Fruit fly (Drosophila melanogaster): ENCODE measurements around the gene CG18731.

The CG18731 gene

DNA sequence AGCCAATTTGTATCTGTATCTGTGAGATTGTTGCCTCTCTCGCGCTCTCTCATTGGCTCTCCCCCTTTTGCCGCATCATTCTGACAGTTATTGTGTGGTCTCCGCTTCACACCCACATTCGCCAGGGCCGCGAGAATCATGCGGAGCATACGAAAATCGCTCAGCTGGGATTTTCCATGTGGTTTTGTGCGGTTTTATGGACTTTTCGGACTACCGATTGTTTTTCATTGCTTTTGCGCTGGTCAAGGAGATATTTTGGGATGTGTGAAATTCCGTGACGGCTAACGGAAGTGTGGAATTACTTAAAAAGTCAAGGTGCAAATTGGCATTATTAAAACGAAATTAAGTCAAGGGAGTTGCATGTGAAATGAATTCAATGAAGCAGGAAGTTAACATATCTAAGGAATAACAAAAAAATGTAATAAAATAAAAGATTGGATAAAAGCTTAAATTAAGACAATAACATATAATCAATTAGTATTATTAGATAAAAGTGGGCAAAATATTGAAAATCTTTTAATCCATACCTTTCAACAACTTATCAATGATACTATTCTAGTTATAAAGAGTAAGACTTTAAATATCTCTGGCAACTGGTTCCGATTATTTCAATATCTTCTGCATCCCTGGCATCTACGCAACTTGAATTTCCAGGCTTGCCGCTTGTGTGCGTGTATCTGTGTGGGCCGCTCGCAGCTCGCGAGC, 47.4 kb downstream of the CG18731 start (continued):
- TF ChIP-seq disco-r (GFP tag; optimal IDR thresholded peaks at IDR 0.05) (no peak), gcm2 (GFP tag; optimal IDR thresholded peaks at IDR 0.05) (no peak), Elba2 (GFP tag; optimal IDR thresholded peaks at IDR 0.05) (no peak), vvl (GFP tag; IDR thresholded peaks at IDR 0.05) (no peak; the same call in 1 of the 2 replicates), D (optimal IDR thresholded peaks at IDR 0.05) (no peak), D (GFP tag; optimal IDR thresholded peaks at IDR 0.05) (peak; percentile 6), schlank (tag; optimal IDR thresholded peaks at IDR 0.05) (no peak), pzg (GFP tag; optimal IDR thresholded peaks at IDR 0.05) (peak; percentile 4), mam (GFP tag; optimal IDR thresholded peaks at IDR 0.05) (peak; percentile 2), Med (GFP tag) (peak; percentile 24), CG1792 (GFP tag; optimal IDR thresholded peaks at IDR 0.05) (no peak), lilli (GFP tag; optimal IDR thresholded peaks at IDR 0.05) (peak; percentile 20), sob (GFP tag; IDR thresholded peaks at IDR 0.05) (peak; percentile 54; the same call in 1 of the 2 replicates), CG17186 (GFP tag; optimal IDR thresholded peaks at IDR 0.05) (no peak), zf30C (GFP tag; optimal IDR thresholded peaks at IDR 0.05) (no peak), CG9797 (GFP tag; optimal IDR thresholded peaks at IDR 0.05) (no peak), YL-1 (GFP tag; optimal IDR thresholded peaks at IDR 0.05) (no peak), Dip3 (GFP tag; optimal IDR thresholded peaks at IDR 0.05) (no peak), unc-4 (GFP tag; IDR thresholded peaks at IDR 0.05; ENCODE audit: partially characterized antibody) (no peak), klu (GFP tag; IDR thresholded peaks at IDR 0.05) (no peak), CG6654 (GFP tag; optimal IDR thresholded peaks at IDR 0.05) (no peak), Side (GFP tag; optimal IDR thresholded peaks at IDR 0.05) (no peak), CG14860 (GFP tag; IDR thresholded peaks at IDR 0.05; ENCODE audit: partially characterized antibody) (0 out of 3 replicates have a peak, but pooled peaks have one; percentile 15), CG7987 (GFP tag; optimal IDR thresholded peaks at IDR 0.05) (no peak), Trl (optimal IDR thresholded peaks at IDR 0.05) (peak in 1 of 2 experiments; percentile 96), Trl (GFP tag; optimal IDR thresholded peaks at IDR 0.05) (peak; percentile 47), Lhr (GFP tag; optimal IDR thresholded peaks at IDR 0.05) (no peak), CG17912 (GFP tag; optimal IDR thresholded peaks at IDR 0.05) (no peak), pros (GFP tag; optimal IDR thresholded peaks at IDR 0.05) (no peak), CG13287 (GFP tag; IDR thresholded peaks at IDR 0.05; ENCODE audit: partially characterized antibody) (no peak), D19A (tag; optimal IDR thresholded peaks at IDR 0.05) (no peak), C15 (GFP tag; IDR thresholded peaks at IDR 0.05) (no peak), CG34422 (GFP tag; IDR thresholded peaks at IDR 0.05) (no peak; the same call in 1 of the 3 replicates), lola (GFP tag; optimal IDR thresholded peaks at IDR 0.05) (peak in 1 of 3 experiments; percentile 69), HLH4C (GFP tag; IDR thresholded peaks at IDR 0.05; ENCODE audit: partially characterized antibody) (no peak; the same call in 2 of the 3 replicates), Meics (GFP tag; optimal IDR thresholded peaks at IDR 0.05) (peak; percentile 60), CG7786 (GFP tag; optimal IDR thresholded peaks at IDR 0.05) (no peak), CG13624 (GFP tag; optimal IDR thresholded peaks at IDR 0.05) (no peak), Camta (GFP tag; optimal IDR thresholded peaks at IDR 0.05) (no peak), CG2202 (tag; optimal IDR thresholded peaks at IDR 0.05) (no peak), Jarid2 (GFP tag; optimal IDR thresholded peaks at IDR 0.05) (no peak), CG10366 (GFP tag; IDR thresholded peaks at IDR 0.05) (peak; percentile 25; the same call in 1 of the 2 replicates), CG5245 (GFP tag; optimal IDR thresholded peaks at IDR 0.05) (no peak), Oaz (GFP tag; IDR thresholded peaks at IDR 0.05) (no peak), al (GFP tag; IDR thresholded peaks at IDR 0.05) (0 out of 2 replicates have a peak, but pooled peaks have one; percentile 22), pho (GFP tag; optimal IDR thresholded peaks at IDR 0.05) (no peak), BtbVII (GFP tag; optimal IDR thresholded peaks at IDR 0.05) (no peak), Dref (GFP tag; IDR thresholded peaks at IDR 0.05) (no peak), CG15479 (GFP tag; optimal IDR thresholded peaks at IDR 0.05) (no peak), fd3F (GFP tag; optimal IDR thresholded peaks at IDR 0.05) (no peak)

Measured in whole organism, embryonic.